Fruit fly (Drosophila melanogaster): ENCODE data around the gene bip1.

The bip1 gene

dm6 chr3L:8094652-8095129, 36.2 kb upstream of the bip1 start (continued):
- TF ChIP-seq CG12299 (tag; optimal IDR thresholded peaks at IDR 0.05) = no peak
- TF ChIP-seq CG16779 (GFP tag; IDR thresholded peaks at IDR 0.05) = no peak
- TF ChIP-seq CG10462 (GFP tag; optimal IDR thresholded peaks at IDR 0.05) = no peak
- no peak for TF ChIP-seq luna (GFP tag; optimal IDR thresholded peaks at IDR 0.05)
- no peak for TF ChIP-seq HmgZ (tag; optimal IDR thresholded peaks at IDR 0.05)
- TF ChIP-seq stc (GFP tag; IDR thresholded peaks at IDR 0.05) = 0 out of 2 replicates have a peak, but pooled peaks have one; percentile 26
- no peak for TF ChIP-seq Lim3 (GFP tag; IDR thresholded peaks at IDR 0.05)
- no peak for TF ChIP-seq CG7963 (GFP tag; IDR thresholded peaks at IDR 0.05; ENCODE audit: partially characterized antibody)
- TF ChIP-seq CG13624 (GFP tag; optimal IDR thresholded peaks at IDR 0.05) = no peak
- TF ChIP-seq CG12769 (tag; optimal IDR thresholded peaks at IDR 0.05) = peak; percentile 26
- TF ChIP-seq danr (GFP tag; IDR thresholded peaks at IDR 0.05) = no peak
- no peak for TF ChIP-seq lilli (GFP tag; optimal IDR thresholded peaks at IDR 0.05)
- no peak for TF ChIP-seq maf-S (GFP tag; optimal IDR thresholded peaks at IDR 0.05)
- no peak for TF ChIP-seq usp (GFP tag; optimal IDR thresholded peaks at IDR 0.05)
- TF ChIP-seq dpn (GFP tag; optimal IDR thresholded peaks at IDR 0.05) = peak in 1 of 2 experiments; percentile 4
- no peak for TF ChIP-seq CG32772 (GFP tag; IDR thresholded peaks at IDR 0.05)
- no peak for TF ChIP-seq kni (GFP tag; optimal IDR thresholded peaks at IDR 0.05)
- no peak for TF ChIP-seq Lpt (GFP tag; optimal IDR thresholded peaks at IDR 0.05)
- TF ChIP-seq CG18764 (GFP tag; optimal IDR thresholded peaks at IDR 0.05) = no peak
- TF ChIP-seq CG14014 (GFP tag; IDR thresholded peaks at IDR 0.05) = no peak
- no peak for TF ChIP-seq Bgb (GFP tag; IDR thresholded peaks at IDR 0.05; ENCODE audit: partially characterized antibody)
- peak; percentile 28 for TF ChIP-seq CG7839 (tag; optimal IDR thresholded peaks at IDR 0.05)
- no peak for TF ChIP-seq CG7928 (GFP tag; optimal IDR thresholded peaks at IDR 0.05)
- TF ChIP-seq ttk (GFP tag; IDR thresholded peaks at IDR 0.05) = no peak
- no peak for TF ChIP-seq tin (GFP tag; optimal IDR thresholded peaks at IDR 0.05)
- peak; percentile 56 for TF ChIP-seq Meics (GFP tag; optimal IDR thresholded peaks at IDR 0.05)
- TF ChIP-seq Asciz (GFP tag; optimal IDR thresholded peaks at IDR 0.05) = no peak
- no peak for TF ChIP-seq crc (GFP tag; optimal IDR thresholded peaks at IDR 0.05)
- no peak for TF ChIP-seq CG1603 (tag; optimal IDR thresholded peaks at IDR 0.05)
- no peak for TF ChIP-seq HmgD (GFP tag; optimal IDR thresholded peaks at IDR 0.05)
- no peak for TF ChIP-seq CG14667 (GFP tag; IDR thresholded peaks at IDR 0.05)
- TF ChIP-seq CG10209 (GFP tag; optimal IDR thresholded peaks at IDR 0.05) = peak; percentile 36
- no peak for TF ChIP-seq CG7372 (GFP tag; IDR thresholded peaks at IDR 0.05)
- peak; percentile 56 for TF ChIP-seq Aef1 (GFP tag; IDR thresholded peaks at IDR 0.05)
- no peak for TF ChIP-seq CG31388 (GFP tag; optimal IDR thresholded peaks at IDR 0.05)
- TF ChIP-seq CG10654 (GFP tag; optimal IDR thresholded peaks at IDR 0.05) = no peak
- no peak for TF ChIP-seq CG18619 (GFP tag; optimal IDR thresholded peaks at IDR 0.05)
- TF ChIP-seq CG2678 (tag; optimal IDR thresholded peaks at IDR 0.05) = peak; percentile 59
- no peak for TF ChIP-seq Stat92E (GFP tag; optimal IDR thresholded peaks at IDR 0.05)
- TF ChIP-seq crol (GFP tag; IDR thresholded peaks at IDR 0.05) = peak; percentile 67
- TF ChIP-seq wor (GFP tag; IDR thresholded peaks at IDR 0.05) = no peak
- peak; percentile 59 for TF ChIP-seq CG9932 (GFP tag; IDR thresholded peaks at IDR 0.05)
- TF ChIP-seq CG43689 (GFP tag; IDR thresholded peaks at IDR 0.05) = no peak
- no peak for TF ChIP-seq Optix (GFP tag; IDR thresholded peaks at IDR 0.05)
- 0 out of 2 replicates have a peak, but pooled peaks have one; percentile 23 for TF ChIP-seq Atf6 (GFP tag; IDR thresholded peaks at IDR 0.05)
- peak; percentile 33 for TF ChIP-seq Sox102F (GFP tag; optimal IDR thresholded peaks at IDR 0.05)
- no peak for TF ChIP-seq Sry-δ (GFP tag; optimal IDR thresholded peaks at IDR 0.05)
- no peak for TF ChIP-seq Camta (GFP tag; optimal IDR thresholded peaks at IDR 0.05)
- no peak for TF ChIP-seq CG13296 (GFP tag; optimal IDR thresholded peaks at IDR 0.05)
- TF ChIP-seq eyg (GFP tag; optimal IDR thresholded peaks at IDR 0.05) = no peak
- TF ChIP-seq D19A (tag; optimal IDR thresholded peaks at IDR 0.05) = peak; percentile 38
- no peak for TF ChIP-seq CG3163 (GFP tag; optimal IDR thresholded peaks at IDR 0.05)
